Worm (Caenorhabditis elegans) whole organism, L2 larva: ENCODE results near the gene F53B2.8.
"Not testable (repeated sequence)": the region's sequence is repeated elsewhere in the genome, so short reads cannot be mapped to it uniquely, and the experiment has no call there.

ENCODE experiments used
- ZK546.5 ChIP-seq: sonication (generic microtip); optimal IDR thresholded peaks from 2 replicates; lab custom pipeline; 2017; ENCODE audit warnings: missing biosample characterization, missing genetic modification characterization
- elt-3 ChIP-seq: sonication (generic microtip); optimal IDR thresholded peaks from 2 replicates; lab custom pipeline; 2017; ENCODE audit warnings: missing biosample characterization, missing genetic modification characterization
- fos-1 ChIP-seq: fragments of 150-350 bp; optimal IDR thresholded peaks from 2 replicates; lab custom pipeline; 2014; ENCODE audit warnings: missing biosample characterization, missing genetic modification characterization
- gmeb-1 ChIP-seq: fragments of 150-350 bp; optimal IDR thresholded peaks from 2 replicates; lab custom pipeline; 2014; ENCODE audit warnings: missing biosample characterization, missing genetic modification characterization
- nhr-237 ChIP-seq: fragments of 150-350 bp; optimal IDR thresholded peaks from 2 replicates; lab custom pipeline; 2014; ENCODE audit warnings: missing biosample characterization, missing genetic modification characterization
- zag-1 ChIP-seq: fragments of 150-350 bp; optimal IDR thresholded peaks from 2 replicates; lab custom pipeline; 2014; ENCODE audit warnings: missing biosample characterization, missing genetic modification characterization

The F53B2.8 gene

ce11 chrIV:12478711-12479110, 48.5 kb downstream of the F53B2.8 start, which contains the start of gene igdb-1:
Gene igdb-1, plus strand, starts transcription at chrIV:12479011.
- TF ChIP-seq fos-1, nhr-237, ZK546.5 (tag; lab: Kevin White, UChicago): not testable (repeated sequence)

- not testable (repeated sequence) for TF ChIP-seq gmeb-1, elt-3, zag-1 (tag; lab: Kevin White, UChicago)
Observed at ce11 chrIV:12476942-12477341, 50.3 kb downstream of the F53B2.8 start, which contains the start of gene T04A11.1. Gene T04A11.1, minus strand, starts transcription at chrIV:12477042.
